Worm (Caenorhabditis elegans) whole organism, midembryonic: Measurements from ENCODE around the gene flh-3.

Experiments used
- flt-1 ChIP-seq: fragments of 200-800 bp; sonication (Bioruptor generic); IDR thresholded peaks from 2 replicates; pipeline ENCODE4 v1.3.6; 2022; ENCODE audit warnings: missing genetic modification characterization, missing compliant biosample characterization
- klf-2 ChIP-seq: fragments of 200-800 bp; sonication (Bioruptor generic); conservative IDR thresholded peaks from 2 replicates; pipeline ENCODE4 v1.3.6; 2022; ENCODE audit warnings: missing genetic modification reagents, missing genetic modification characterization, missing compliant biosample characterization
- ref-1 ChIP-seq: fragments of 200-800 bp; sonication (Bioruptor generic); conservative IDR thresholded peaks from 2 replicates; pipeline ENCODE4 v1.3.6; 2022; ENCODE audit warnings: missing genetic modification reagents, missing genetic modification characterization, missing compliant biosample characterization
- ztf-23 ChIP-seq: fragments of 200-800 bp; sonication (Bioruptor generic); IDR thresholded peaks from 2 replicates; pipeline ENCODE4 v1.3.6; 2022; ENCODE audit warnings: missing genetic modification reagents, missing genetic modification characterization, missing compliant biosample characterization
- ztf-29 ChIP-seq: fragments of 200-800 bp; sonication (Bioruptor generic); IDR thresholded peaks from 2 replicates; pipeline ENCODE4 v1.3.6; 2022; ENCODE audit warnings: missing genetic modification reagents, missing genetic modification characterization, missing compliant biosample characterization

DNA sequence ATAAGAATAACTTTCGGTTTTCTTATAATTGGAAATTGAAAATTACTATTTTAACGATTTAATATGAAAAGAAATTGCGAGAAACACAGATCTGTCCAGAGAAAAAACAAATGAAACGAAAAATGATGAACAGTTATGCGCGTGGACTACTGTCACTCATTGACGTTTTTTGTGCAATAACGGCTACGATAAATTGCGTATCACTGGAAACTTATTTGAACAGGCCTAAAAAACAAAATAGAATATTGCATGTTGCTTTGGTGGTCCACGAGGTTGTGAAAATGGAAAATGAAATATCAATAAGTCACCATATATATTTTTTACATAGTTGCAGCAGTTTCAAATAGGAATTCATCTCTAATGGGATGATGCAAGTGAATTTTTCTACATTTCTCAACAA is 5.4 kb upstream of the flh-3 start:
- TF ChIP-seq klf-2 (GFP tag; lab: Robert Waterston, UW) (no peak), flt-1 (GFP tag; lab: Robert Waterston, UW) (no peak), ref-1 (no peak), ztf-23 (no peak), ztf-29 (GFP tag; lab: Robert Waterston, UW) (no peak)
